Worm (Caenorhabditis elegans) whole organism, L2 larva: Measurements from ENCODE around the gene str-240.

Experiments used
- C34F6.9 ChIP-seq: fragments of 150-350 bp; optimal IDR thresholded peaks from 2 replicates; lab custom pipeline; 2014; ENCODE audit warnings: missing biosample characterization, missing genetic modification characterization
- F13H6.1 ChIP-seq: sonication (generic microtip); optimal IDR thresholded peaks from 2 replicates; lab custom pipeline; 2016; ENCODE audit warnings: missing genetic modification characterization, missing compliant biosample characterization
- R02D3.7 ChIP-seq: fragments of 150-350 bp; optimal IDR thresholded peaks from 2 replicates; lab custom pipeline; 2014; ENCODE audit warnings: missing biosample characterization, missing genetic modification characterization
- Y55F3AM.14 ChIP-seq: fragments of 200-800 bp; sonication (Bioruptor generic); optimal IDR thresholded peaks from 2 replicates; lab custom pipeline; 2018; ENCODE audit warnings: mild to moderate bottlenecking, missing genetic modification characterization, missing compliant biosample characterization
- ZK546.5 ChIP-seq: sonication (generic microtip); optimal IDR thresholded peaks from 2 replicates; lab custom pipeline; 2017; ENCODE audit warnings: missing biosample characterization, missing genetic modification characterization
- ama-1 ChIP-seq: fragments of 150-350 bp; optimal IDR thresholded peaks from 2 replicates; lab custom pipeline; 2018; ENCODE audit warnings: inconsistent platforms
- blmp-1 ChIP-seq: sonication (generic microtip); optimal IDR thresholded peaks from 2 replicates; lab custom pipeline; 2017; ENCODE audit warnings: missing genetic modification characterization, mild to moderate bottlenecking, missing compliant biosample characterization, antibody characterized with exemption, moderate library complexity; ENCODE audit not compliant: insufficient read depth
- ceh-16 ChIP-seq: fragments of 150-350 bp; optimal IDR thresholded peaks from 2 replicates; lab custom pipeline; 2014; ENCODE audit warnings: missing biosample characterization, missing genetic modification characterization
- ceh-82 ChIP-seq: fragments of 150-350 bp; optimal IDR thresholded peaks from 2 replicates; lab custom pipeline; 2014; ENCODE audit warnings: missing biosample characterization, missing genetic modification characterization
- egl-27 ChIP-seq: sonication (generic microtip); optimal IDR thresholded peaks from 3 replicates; lab custom pipeline; 2017; ENCODE audit warnings: missing biosample characterization, missing genetic modification reagents, missing genetic modification characterization
- elt-1 ChIP-seq: fragments of 150-350 bp; optimal IDR thresholded peaks from 2 replicates; lab custom pipeline; 2014; ENCODE audit warnings: missing biosample characterization, missing genetic modification characterization
- elt-3 ChIP-seq: sonication (generic microtip); optimal IDR thresholded peaks from 2 replicates; lab custom pipeline; 2017; ENCODE audit warnings: missing biosample characterization, missing genetic modification characterization
- fos-1 ChIP-seq: fragments of 150-350 bp; optimal IDR thresholded peaks from 2 replicates; lab custom pipeline; 2014; ENCODE audit warnings: missing biosample characterization, missing genetic modification characterization
- gmeb-1 ChIP-seq: fragments of 150-350 bp; optimal IDR thresholded peaks from 2 replicates; lab custom pipeline; 2014; ENCODE audit warnings: missing biosample characterization, missing genetic modification characterization
- lin-11 ChIP-seq: fragments of 150-350 bp; sonication (generic microtip); optimal IDR thresholded peaks from 2 replicates; lab custom pipeline; 2014; ENCODE audit warnings: missing biosample characterization, missing genetic modification characterization, inconsistent platforms, mixed read lengths
- lin-13 ChIP-seq: fragments of 150-350 bp; optimal IDR thresholded peaks from 2 replicates; lab custom pipeline; 2014; ENCODE audit warnings: missing biosample characterization, missing genetic modification reagents, missing genetic modification characterization
- lin-39 ChIP-seq: fragments of 150-350 bp; optimal IDR thresholded peaks from 2 replicates; lab custom pipeline; 2014; ENCODE audit warnings: missing biosample characterization, missing genetic modification reagents, missing genetic modification characterization
- mab-5 ChIP-seq: fragments of 150-350 bp; optimal IDR thresholded peaks from 2 replicates; lab custom pipeline; 2014; ENCODE audit warnings: missing biosample characterization, missing genetic modification characterization
- mbf-1 ChIP-seq: sonication (generic microtip); optimal IDR thresholded peaks from 2 replicates; lab custom pipeline; 2017; ENCODE audit warnings: missing biosample characterization, missing genetic modification characterization
- nhr-10 ChIP-seq: sonication (generic microtip); optimal IDR thresholded peaks from 2 replicates; lab custom pipeline; 2017; ENCODE audit warnings: missing biosample characterization, missing genetic modification characterization
- nhr-11 ChIP-seq: fragments of 150-350 bp; optimal IDR thresholded peaks from 2 replicates; lab custom pipeline; 2014; ENCODE audit warnings: missing biosample characterization, missing genetic modification characterization
- nhr-12 ChIP-seq: fragments of 150-350 bp; optimal IDR thresholded peaks from 2 replicates; lab custom pipeline; 2014; ENCODE audit warnings: missing biosample characterization, missing genetic modification characterization
- nhr-129 ChIP-seq: fragments of 150-350 bp; optimal IDR thresholded peaks from 2 replicates; lab custom pipeline; 2014; ENCODE audit warnings: missing biosample characterization, missing genetic modification characterization
- nhr-21 ChIP-seq: fragments of 150-350 bp; optimal IDR thresholded peaks from 2 replicates; lab custom pipeline; 2014; ENCODE audit warnings: missing biosample characterization, missing genetic modification characterization
- nhr-23 ChIP-seq: fragments of 150-350 bp; optimal IDR thresholded peaks from 2 replicates; lab custom pipeline; 2014; ENCODE audit warnings: missing biosample characterization, missing genetic modification reagents, missing genetic modification characterization
- nhr-237 ChIP-seq: fragments of 150-350 bp; optimal IDR thresholded peaks from 2 replicates; lab custom pipeline; 2014; ENCODE audit warnings: missing biosample characterization, missing genetic modification characterization
- nhr-25 ChIP-seq: fragments of 150-350 bp; sonication (generic microtip); optimal IDR thresholded peaks from 3 replicates; lab custom pipeline; 2014; ENCODE audit warnings: missing biosample characterization, missing genetic modification characterization
- nhr-77 ChIP-seq: fragments of 150-350 bp; optimal IDR thresholded peaks from 2 replicates; lab custom pipeline; 2014; ENCODE audit warnings: missing biosample characterization, missing genetic modification characterization
- peb-1 ChIP-seq: fragments of 150-350 bp; optimal IDR thresholded peaks from 2 replicates; lab custom pipeline; 2014; ENCODE audit warnings: missing biosample characterization, missing genetic modification characterization
- skn-1 ChIP-seq: sonication (generic microtip); optimal IDR thresholded peaks from 2 replicates; lab custom pipeline; 2017; ENCODE audit warnings: missing biosample characterization, missing genetic modification characterization
- sma-3 ChIP-seq: sonication (generic microtip); optimal IDR thresholded peaks from 2 replicates; lab custom pipeline; 2016; ENCODE audit warnings: missing genetic modification reagents, missing genetic modification characterization, missing compliant biosample characterization
- sma-9 ChIP-seq, 2 experiments: fragments of 150-350 bp in 1 of 2; sonication (generic microtip) in 1 of 2; optimal IDR thresholded peaks; 2 replicates each; lab custom pipeline; 2014 to 2016; ENCODE audit warnings: missing genetic modification characterization in 2 of 2, mild to moderate bottlenecking in 1 of 2, missing biosample characterization in 1 of 2, missing compliant biosample characterization in 1 of 2, missing genetic modification reagents in 1 of 2, moderate library complexity in 1 of 2
- snpc-4 ChIP-seq: fragments of 150-350 bp; optimal IDR thresholded peaks from 2 replicates; lab custom pipeline; 2014; ENCODE audit warnings: missing biosample characterization, missing genetic modification characterization
- unc-55 ChIP-seq: fragments of 150-350 bp; sonication (generic microtip); optimal IDR thresholded peaks from 3 replicates; lab custom pipeline; 2014; ENCODE audit warnings: missing biosample characterization, missing genetic modification reagents, missing genetic modification characterization
- unc-62 ChIP-seq: fragments of 150-350 bp; optimal IDR thresholded peaks from 2 replicates; lab custom pipeline; 2014; ENCODE audit warnings: missing biosample characterization, missing genetic modification reagents, missing genetic modification characterization
- zag-1 ChIP-seq: fragments of 150-350 bp; optimal IDR thresholded peaks from 2 replicates; lab custom pipeline; 2014; ENCODE audit warnings: missing biosample characterization, missing genetic modification characterization
- ztf-1 ChIP-seq: fragments of 200-800 bp; sonication (Bioruptor generic); conservative IDR thresholded peaks from 2 replicates; pipeline ENCODE4 v1.3.6; 2022; ENCODE audit warnings: missing genetic modification characterization, missing compliant biosample characterization
- ztf-11 ChIP-seq: sonication (generic microtip); optimal IDR thresholded peaks from 2 replicates; lab custom pipeline; 2017; ENCODE audit warnings: missing biosample characterization, missing genetic modification characterization
- ztf-4 ChIP-seq: fragments of 150-350 bp; optimal IDR thresholded peaks from 2 replicates; lab custom pipeline; 2014; ENCODE audit warnings: missing biosample characterization, missing genetic modification characterization

The str-240 gene

DNA sequence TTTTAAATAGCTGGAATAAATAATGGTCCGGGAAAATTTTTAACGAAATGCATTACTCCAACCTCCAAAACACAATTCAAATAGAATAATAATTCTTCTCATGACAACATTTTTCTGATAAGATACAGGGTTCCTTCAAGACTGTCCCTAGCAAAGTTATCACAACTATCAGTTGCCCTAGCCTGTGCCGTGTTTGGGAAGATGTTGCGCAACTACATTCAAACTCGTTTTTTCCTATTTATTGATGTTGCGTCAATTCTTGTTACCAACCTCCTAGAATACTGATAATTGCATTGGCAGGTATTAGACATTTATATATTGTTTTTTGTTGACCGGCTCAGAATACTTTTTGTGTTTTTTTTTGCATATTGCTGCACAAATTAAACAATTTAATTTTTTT, 33.3 kb upstream of the str-240 start:
- TF ChIP-seq skn-1 (tag; lab: Kevin White, UChicago) (no peak), R02D3.7 (no peak), ztf-4 (tag; lab: Kevin White, UChicago) (no peak), nhr-237 (tag; lab: Kevin White, UChicago) (no peak), sma-3 (GFP tag; lab: Kevin White, UChicago) (no peak), sma-9 (GFP tag; optimal IDR thresholded peaks at IDR 0.05; lab: Kevin White, UChicago) (no peak), sma-9 (tag; optimal IDR thresholded peaks at IDR 0.05; lab: Kevin White, UChicago) (no peak), nhr-25 (tag; lab: Kevin White, UChicago) (no peak), Y55F3AM.14 (GFP tag; lab: Kevin White, UChicago) (no peak), C34F6.9 (tag; lab: Kevin White, UChicago) (no peak), lin-13 (GFP tag; lab: Kevin White, UChicago) (no peak), ceh-82 (tag; lab: Kevin White, UChicago) (no peak), unc-62 (GFP tag; lab: Kevin White, UChicago) (no peak), elt-3 (tag; lab: Kevin White, UChicago) (no peak), ZK546.5 (tag; lab: Kevin White, UChicago) (no peak), mbf-1 (tag; lab: Kevin White, UChicago) (no peak), lin-39 (no peak), nhr-12 (tag; lab: Kevin White, UChicago) (no peak), ztf-1 (GFP tag; lab: Robert Waterston, UW) (no peak), nhr-23 (no peak)
- TF ChIP-seq, all 48 proteins: peak for 0

DNA sequence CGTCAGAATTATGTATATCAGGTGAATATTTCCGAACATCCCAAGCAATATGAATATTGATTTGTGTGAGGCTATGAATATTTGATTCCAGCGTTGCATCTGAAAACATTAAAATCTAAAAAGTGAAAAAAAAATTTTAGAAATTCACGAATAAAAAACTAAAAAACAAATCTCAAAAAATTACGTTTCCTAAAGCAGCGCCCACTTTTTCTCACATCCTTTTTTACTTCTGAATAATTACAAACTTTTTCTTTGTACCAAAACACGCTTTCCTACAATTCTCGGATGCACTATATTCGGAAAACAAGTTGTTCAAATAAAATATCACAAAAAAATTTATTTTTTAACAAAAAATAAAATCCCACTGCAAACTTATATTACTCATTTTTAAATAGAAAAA, 31.3 kb upstream of the str-240 start, which contains the start of gene srsx-8:
Gene srsx-8 (minus strand): TSS at position 101 of the 400 bp plus-strand sequence.
- TF ChIP-seq elt-1 (tag; lab: Kevin White, UChicago): no peak
- no peak for TF ChIP-seq ama-1 (lab: Kevin White, UChicago)
- no peak for TF ChIP-seq fos-1

DNA sequence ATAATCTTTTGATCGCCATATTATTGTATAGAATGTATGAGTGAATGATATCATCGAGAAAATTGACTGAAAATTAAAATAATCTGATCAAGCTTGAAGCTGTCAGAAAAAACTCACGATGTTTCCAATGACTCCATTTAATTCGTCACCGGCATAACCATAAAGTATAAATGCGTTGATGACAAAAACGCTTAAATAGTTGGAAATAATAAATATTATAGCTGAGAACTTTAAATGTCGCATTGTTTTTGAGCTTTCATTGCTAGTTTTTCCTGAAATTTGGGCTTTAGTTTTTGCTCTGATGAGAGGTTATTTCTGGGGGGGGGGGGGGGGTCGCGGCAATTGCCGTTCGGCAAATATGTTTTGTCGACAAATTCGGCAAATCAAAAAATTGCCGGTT, 29.4 kb upstream of the str-240 start:
- no peak for TF ChIP-seq sma-9 (GFP tag; optimal IDR thresholded peaks at IDR 0.05; lab: Kevin White, UChicago)
- no peak for TF ChIP-seq sma-9 (tag; optimal IDR thresholded peaks at IDR 0.05; lab: Kevin White, UChicago)
- TF ChIP-seq mab-5 (tag; lab: Kevin White, UChicago): no peak
- TF ChIP-seq skn-1 (tag; lab: Kevin White, UChicago): no peak
- TF ChIP-seq lin-13 (GFP tag; lab: Kevin White, UChicago): no peak
- TF ChIP-seq unc-55 (GFP tag; lab: Kevin White, UChicago): no peak
- TF ChIP-seq unc-62 (GFP tag; lab: Kevin White, UChicago): no peak
- no peak for TF ChIP-seq blmp-1
- TF ChIP-seq ceh-16 (tag; lab: Kevin White, UChicago): no peak
- no peak for TF ChIP-seq nhr-11
- TF ChIP-seq zag-1: no peak
- no peak for TF ChIP-seq nhr-21 (tag; lab: Kevin White, UChicago)
- no peak for TF ChIP-seq egl-27 (tag; lab: Kevin White, UChicago)
- no peak for TF ChIP-seq gmeb-1 (tag; lab: Kevin White, UChicago)
- TF ChIP-seq ceh-82 (tag; lab: Kevin White, UChicago): no peak
- no peak for TF ChIP-seq R02D3.7
- TF ChIP-seq snpc-4 (tag; lab: Kevin White, UChicago): no peak

DNA sequence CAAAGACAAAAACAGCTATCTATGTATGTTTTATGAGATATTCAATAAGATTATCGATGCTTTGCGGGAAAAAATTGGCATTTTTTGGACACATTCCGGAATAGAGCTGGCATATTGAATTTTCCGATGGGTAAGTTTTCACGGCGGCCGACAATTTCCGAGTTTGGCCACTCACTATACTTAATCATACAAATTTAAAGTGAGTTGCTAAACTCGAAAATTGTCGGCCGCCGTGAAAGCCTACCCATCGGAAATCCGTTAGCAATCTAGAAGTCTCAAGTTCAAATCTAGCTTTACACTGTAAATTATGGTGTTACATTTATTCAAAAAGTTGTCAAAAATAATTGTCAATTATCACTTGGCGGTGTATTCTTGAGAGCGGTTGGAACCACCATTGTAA, 29.0 kb upstream of the str-240 start:
- TF ChIP-seq nhr-77 (tag; lab: Kevin White, UChicago) (no peak), nhr-10 (tag; lab: Kevin White, UChicago) (no peak)

DNA sequence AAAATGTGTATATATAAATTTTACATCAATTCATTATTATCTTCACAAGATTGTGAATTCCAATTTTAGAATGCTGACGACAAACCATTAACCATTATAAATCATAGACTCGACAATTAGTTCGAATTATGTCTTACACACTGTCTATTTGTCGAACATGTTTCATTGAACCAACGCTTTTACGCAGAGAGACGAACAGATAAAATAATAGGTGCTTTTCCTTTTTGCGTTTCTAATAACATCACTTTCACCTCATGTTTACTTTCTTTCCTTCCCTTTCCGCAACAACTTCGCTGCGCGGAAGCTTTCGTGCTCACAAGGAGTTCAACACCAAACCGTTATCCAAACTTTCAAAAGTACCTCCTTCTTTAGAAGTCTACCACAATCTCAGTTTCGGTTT, 26.1 kb upstream of the str-240 start, which contains the start of gene F52F10.2:
Gene F52F10.2 (plus strand): TSS at position 301 of the 400 bp plus-strand sequence.
- TF ChIP-seq C34F6.9 (tag; lab: Kevin White, UChicago) (no peak), nhr-129 (tag; lab: Kevin White, UChicago) (no peak), snpc-4 (tag; lab: Kevin White, UChicago) (no peak), lin-11 (tag; lab: Kevin White, UChicago) (no peak), nhr-25 (tag; lab: Kevin White, UChicago) (no peak), elt-1 (tag; lab: Kevin White, UChicago) (no peak), lin-39 (no peak), peb-1 (no peak), nhr-11 (no peak), ztf-11 (no peak), blmp-1 (no peak), mab-5 (tag; lab: Kevin White, UChicago) (no peak), F13H6.1 (tag; lab: Kevin White, UChicago) (no peak), unc-62 (GFP tag; lab: Kevin White, UChicago) (no peak), mbf-1 (tag; lab: Kevin White, UChicago) (no peak), elt-3 (tag; lab: Kevin White, UChicago) (no peak), ceh-16 (tag; lab: Kevin White, UChicago) (no peak), Y55F3AM.14 (GFP tag; lab: Kevin White, UChicago) (no peak), nhr-237 (tag; lab: Kevin White, UChicago) (no peak), nhr-21 (tag; lab: Kevin White, UChicago) (no peak)
- TF ChIP-seq, all 48 proteins: peak for 0
